Fruit fly (Drosophila melanogaster): ENCODE data around the gene Ugt302K1.
A peak's percentile ranks its signal among the peaks of the same experiment; 100 is the strongest.

Gene Ugt302K1

DNA sequence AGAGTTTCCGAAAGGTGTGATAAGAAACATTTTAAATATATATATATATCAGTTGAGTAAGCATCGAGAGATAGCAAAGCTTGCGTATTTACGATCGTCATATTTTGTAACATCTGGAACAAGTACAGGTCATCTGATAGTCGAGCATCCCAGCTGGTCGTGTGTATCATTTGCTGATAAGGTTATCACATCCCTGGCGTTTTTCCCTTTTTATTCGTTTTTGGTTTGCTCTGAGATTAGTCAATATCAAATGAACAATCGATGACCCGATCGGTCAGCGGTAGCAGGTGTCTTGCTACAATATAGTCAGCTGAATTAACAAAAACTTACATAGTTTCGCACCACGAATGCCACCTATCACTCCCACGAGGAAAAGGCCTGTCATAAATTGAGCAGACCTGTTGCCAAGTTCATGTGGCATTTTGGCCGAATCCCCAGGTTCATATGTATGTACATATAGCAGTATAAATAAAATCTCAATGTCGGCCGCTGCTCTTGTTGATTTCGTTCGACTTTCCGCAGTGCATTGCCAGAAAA lies 47.3 kb upstream of the Ugt302K1 start (continued):
- TF ChIP-seq Rfx (GFP tag; IDR thresholded peaks at IDR 0.05) (peak; percentile 75), E2f2 (GFP tag; IDR thresholded peaks at IDR 0.05) (peak; percentile 19; the same call in 1 of the 2 replicates), NC2α (GFP tag; optimal IDR thresholded peaks at IDR 0.05) (no peak), CG11504 (tag; optimal IDR thresholded peaks at IDR 0.05) (peak; percentile 76), CG15514 (GFP tag; optimal IDR thresholded peaks at IDR 0.05) (peak; percentile 54), twi (tag; optimal IDR thresholded peaks at IDR 0.05) (no peak), ap (GFP tag; IDR thresholded peaks at IDR 0.05) (no peak), Ada2b (GFP tag; IDR thresholded peaks at IDR 0.05) (peak; percentile 57), luna (GFP tag; optimal IDR thresholded peaks at IDR 0.05) (no peak), CG30020 (tag; optimal IDR thresholded peaks at IDR 0.05) (no peak), CG13424 (tag; optimal IDR thresholded peaks at IDR 0.05) (peak; percentile 53), Lhr (GFP tag; optimal IDR thresholded peaks at IDR 0.05) (no peak), Lpt (GFP tag; optimal IDR thresholded peaks at IDR 0.05) (no peak), Sin3A (optimal IDR thresholded peaks at IDR 0.05) (no peak), Bgb (GFP tag; IDR thresholded peaks at IDR 0.05; ENCODE audit: partially characterized antibody) (no peak), CG4404 (GFP tag; IDR thresholded peaks at IDR 0.05) (no peak), Nf-YB (GFP tag; optimal IDR thresholded peaks at IDR 0.05) (no peak), nmo (GFP tag; optimal IDR thresholded peaks at IDR 0.05) (peak; percentile 61), psq (GFP tag; optimal IDR thresholded peaks at IDR 0.05) (no peak), sqz (GFP tag; optimal IDR thresholded peaks at IDR 0.05) (no peak), crp (GFP tag; optimal IDR thresholded peaks at IDR 0.05) (no peak), Hr78 (GFP tag; optimal IDR thresholded peaks at IDR 0.05) (peak in 1 of 2 experiments; percentile 64), tll (GFP tag; optimal IDR thresholded peaks at IDR 0.05) (no peak), tx (GFP tag; optimal IDR thresholded peaks at IDR 0.05) (no peak), CG6654 (GFP tag; optimal IDR thresholded peaks at IDR 0.05) (peak; percentile 7), Stat92E (GFP tag; optimal IDR thresholded peaks at IDR 0.05) (no peak), sisA (GFP tag; IDR thresholded peaks at IDR 0.05) (peak; percentile 55), hth (optimal IDR thresholded peaks at IDR 0.05) (no peak), oc (tag; optimal IDR thresholded peaks at IDR 0.05) (peak; percentile 19), Eip74EF (GFP tag; optimal IDR thresholded peaks at IDR 0.05) (no peak), CG10543 (GFP tag; optimal IDR thresholded peaks at IDR 0.05) (no peak), CG9437 (GFP tag; optimal IDR thresholded peaks at IDR 0.05) (peak; percentile 33), Abd-B (GFP tag; optimal IDR thresholded peaks at IDR 0.05) (peak; percentile 40), zen2 (GFP tag; IDR thresholded peaks at IDR 0.05; ENCODE audit: partially characterized antibody) (no peak), caup (GFP tag; optimal IDR thresholded peaks at IDR 0.05; ENCODE audit: severe bottlenecking) (peak; percentile 43), H2.0 (GFP tag; IDR thresholded peaks at IDR 0.05) (peak; percentile 47), da (GFP tag; optimal IDR thresholded peaks at IDR 0.05) (no peak), ERR (GFP tag; optimal IDR thresholded peaks at IDR 0.05) (no peak), scrt (GFP tag; optimal IDR thresholded peaks at IDR 0.05) (peak; percentile 63), NFAT (GFP tag; IDR thresholded peaks at IDR 0.05) (no peak), cas (GFP tag; IDR thresholded peaks at IDR 0.05) (no peak), Scr (GFP tag; IDR thresholded peaks at IDR 0.05; ENCODE audit: partially characterized antibody) (no peak), unc-4 (GFP tag; IDR thresholded peaks at IDR 0.05; ENCODE audit: partially characterized antibody) (no peak), disco-r (GFP tag; optimal IDR thresholded peaks at IDR 0.05) (no peak), CG7928 (GFP tag; optimal IDR thresholded peaks at IDR 0.05) (no peak), CG3995 (GFP tag; optimal IDR thresholded peaks at IDR 0.05) (peak; percentile 35), CG12942 (GFP tag; optimal IDR thresholded peaks at IDR 0.05) (peak; percentile 38), kah (GFP tag; optimal IDR thresholded peaks at IDR 0.05) (no peak), CG17385 (GFP tag; optimal IDR thresholded peaks at IDR 0.05) (no peak)
